Worm (Caenorhabditis elegans): ENCODE results near the gene tag-276.

tag-276 gene

DNA sequence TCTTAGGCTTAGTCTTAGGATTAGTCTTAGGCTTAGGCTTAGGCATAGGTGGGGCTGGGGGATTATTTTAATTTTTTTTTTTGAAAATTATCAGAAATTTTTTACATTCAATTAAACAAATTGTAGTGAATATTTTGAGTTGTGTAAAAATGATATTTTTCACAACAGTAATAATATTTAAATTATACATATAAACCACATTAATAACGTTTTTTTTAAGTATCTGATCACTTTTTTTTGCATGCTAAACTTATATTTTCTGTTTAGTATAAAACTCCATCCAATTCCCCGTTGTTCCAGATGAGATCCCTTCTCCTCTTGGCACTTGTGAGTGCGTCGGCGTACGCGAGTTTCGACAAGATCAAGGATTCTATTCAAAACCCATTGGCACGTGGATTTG lies 8.9 kb downstream of the tag-276 start, which contains the start of gene txdc-12.1:
TSS of gene txdc-12.1 (plus strand) at position 301 of the 400 bp plus-strand sequence.
- no peak for TF ChIP-seq nfyb-1 (GFP tag; IDR thresholded peaks at IDR 0.05)
- no peak for TF ChIP-seq pha-4 (tag; optimal IDR thresholded peaks at IDR 0.05)
- TF ChIP-seq athp-1 (tag; optimal IDR thresholded peaks at IDR 0.05), result no peak
- no peak for TF ChIP-seq B0019.2 (GFP tag; conservative IDR thresholded peaks at IDR 0.05)
- no peak for TF ChIP-seq akir-1 (GFP tag; optimal IDR thresholded peaks at IDR 0.05)
- TF ChIP-seq him-1 (tag; optimal IDR thresholded peaks at IDR 0.05), result no peak
- no peak for TF ChIP-seq zfh-2 (GFP tag; conservative IDR thresholded peaks at IDR 0.05)
- TF ChIP-seq F33H1.4 (GFP tag; IDR thresholded peaks at IDR 0.05), result no peak
- TF ChIP-seq madf-8 (GFP tag; conservative IDR thresholded peaks at IDR 0.05), result no peak
- no peak for TF ChIP-seq rpc-1 (optimal IDR thresholded peaks at IDR 0.05)
- no peak for TF ChIP-seq rpc-1 (tag; optimal IDR thresholded peaks at IDR 0.05)
- no peak for TF ChIP-seq Y53F4B.3 (GFP tag; IDR thresholded peaks at IDR 0.05)
- TF ChIP-seq mel-28 (tag; optimal IDR thresholded peaks at IDR 0.05; ENCODE audit: borderline replicate concordance), result no peak
- no peak for TF ChIP-seq hsf-1 (GFP tag; IDR thresholded peaks at IDR 0.05)
- TF ChIP-seq lin-54 (GFP tag; optimal IDR thresholded peaks at IDR 0.05), result no peak

DNA sequence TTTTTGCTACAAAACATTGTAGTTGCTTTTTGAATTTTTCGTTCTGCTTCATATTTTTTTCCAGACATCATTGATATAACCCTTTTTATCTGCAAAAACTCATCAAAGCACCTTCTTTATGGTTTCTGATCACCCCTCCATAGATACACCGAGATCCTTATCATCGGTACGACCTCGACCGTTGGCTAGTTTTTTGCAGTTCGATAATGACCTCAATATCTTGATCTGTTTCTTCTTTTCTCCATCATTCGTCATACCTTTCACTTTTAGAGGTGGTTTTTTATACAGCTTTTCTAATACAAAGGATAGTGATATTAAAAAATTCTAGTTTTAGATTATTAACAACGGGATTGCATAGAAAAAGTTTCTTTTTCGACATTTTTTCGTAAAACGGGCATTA lies 9.5 kb downstream of the tag-276 start:
- TF ChIP-seq akir-1 (GFP tag; optimal IDR thresholded peaks at IDR 0.05), result no peak
- no peak for TF ChIP-seq sea-2 (GFP tag; IDR thresholded peaks at IDR 0.05)
- no peak for TF ChIP-seq T26A5.8 (tag; optimal IDR thresholded peaks at IDR 0.05)
- TF ChIP-seq nfyb-1 (GFP tag; IDR thresholded peaks at IDR 0.05), result no peak

DNA sequence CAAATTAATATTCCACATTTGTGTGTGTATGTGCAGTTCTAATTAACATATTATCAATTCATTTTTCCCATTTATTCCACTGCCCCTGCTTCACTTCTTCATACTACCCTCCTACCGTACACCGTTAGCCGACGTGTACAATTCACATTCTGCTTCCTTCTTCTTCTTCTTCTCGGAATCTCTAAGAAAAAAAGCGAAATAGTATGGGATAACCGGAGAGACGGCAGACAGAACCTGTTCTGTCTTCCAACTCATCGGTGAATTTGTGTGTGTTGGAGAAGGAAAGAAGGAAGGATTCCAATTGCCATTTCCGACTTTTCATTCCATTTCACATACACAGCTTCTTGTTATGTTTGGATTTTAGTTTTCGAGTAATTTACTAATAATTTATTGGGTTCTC lies 11.4 kb downstream of the tag-276 start:
- TF ChIP-seq let-607 (tag; optimal IDR thresholded peaks at IDR 0.05) (peak in 1 of 2 experiments; percentile 78), nhr-90 (tag; optimal IDR thresholded peaks at IDR 0.05) (no peak)

DNA sequence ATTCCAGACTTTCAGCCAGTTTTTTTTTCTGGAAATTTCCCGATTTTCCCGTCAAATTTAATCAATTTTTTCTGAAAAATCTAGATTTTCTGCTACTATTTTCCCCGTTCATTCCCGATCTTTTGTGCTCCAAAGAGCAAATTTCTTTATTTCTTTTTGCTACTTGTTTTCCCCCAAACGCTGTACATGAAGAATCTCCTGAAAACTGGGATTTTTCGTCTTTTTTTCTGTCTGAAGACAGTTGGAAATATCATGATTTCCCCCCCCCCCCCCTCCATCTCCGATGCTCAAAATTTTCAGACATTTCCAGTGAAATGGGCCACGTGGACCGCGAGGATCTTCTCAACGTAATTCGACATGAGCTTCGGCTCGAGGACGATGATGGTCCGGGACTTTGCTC lies 20.9 kb downstream of the tag-276 start, which contains the start of gene sinh-1:
TSS of gene sinh-1 (plus strand) at position 301 of the 400 bp plus-strand sequence.
- TF ChIP-seq C06A6.2 (GFP tag; conservative IDR thresholded peaks at IDR 0.05) (no peak), ztf-3 (GFP tag; optimal IDR thresholded peaks at IDR 0.05) (no peak), athp-1 (tag; optimal IDR thresholded peaks at IDR 0.05) (no peak), bed-1 (GFP tag; IDR thresholded peaks at IDR 0.05) (no peak), unc-130 (GFP tag; optimal IDR thresholded peaks at IDR 0.05) (no peak), rec-8 (tag; optimal IDR thresholded peaks at IDR 0.05) (no peak), zfh-2 (GFP tag; conservative IDR thresholded peaks at IDR 0.05) (no peak), ceh-79 (tag; optimal IDR thresholded peaks at IDR 0.05) (no peak), madf-10 (tag; optimal IDR thresholded peaks at IDR 0.05) (no peak), snpc-1.3 (tag; optimal IDR thresholded peaks at IDR 0.05; ENCODE audit: insufficient read depth) (no peak), ceh-27 (GFP tag; optimal IDR thresholded peaks at IDR 0.05) (no peak), ekl-4 (GFP tag; IDR thresholded peaks at IDR 0.05) (no peak)

DNA sequence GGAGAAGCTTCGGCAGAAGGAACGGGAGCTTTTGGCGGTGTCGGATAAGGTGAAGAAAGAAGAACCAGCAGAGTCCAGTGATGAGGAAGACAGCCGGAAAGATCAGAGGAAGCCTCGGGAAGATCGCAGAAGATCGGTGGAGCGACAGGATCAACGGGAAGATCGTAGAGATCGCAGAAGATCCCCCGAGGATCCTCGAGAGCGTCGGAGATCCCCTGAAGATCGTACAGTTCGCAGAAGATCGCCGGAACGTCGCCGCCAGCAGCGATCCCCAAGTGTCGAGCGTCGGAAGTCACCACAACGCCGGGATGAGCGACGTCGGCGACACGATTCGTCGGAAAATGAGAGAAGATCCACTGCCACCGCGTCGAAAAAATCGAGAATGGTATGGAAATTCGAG lies 22.8 kb downstream of the tag-276 start:
- TF ChIP-seq egrh-3 (GFP tag; IDR thresholded peaks at IDR 0.05), result peak; percentile 57; the same call in 1 of the 2 replicates
- no peak for TF ChIP-seq ztf-26 (tag; optimal IDR thresholded peaks at IDR 0.05)
- TF ChIP-seq C06A6.2 (GFP tag; conservative IDR thresholded peaks at IDR 0.05), result no peak
- no peak for TF ChIP-seq ceh-100 (GFP tag; IDR thresholded peaks at IDR 0.05)
- peak; percentile 45; the same call in 1 of the 2 replicates for TF ChIP-seq zfh-2 (GFP tag; conservative IDR thresholded peaks at IDR 0.05)

Measured in whole organism, young adult.